Worm (Caenorhabditis elegans) whole organism, L3 larva: ENCODE data around the gene F15A8.1.

Experiments
- R02D3.7 ChIP-seq: fragments of 150-350 bp; optimal IDR thresholded peaks from 2 replicates; lab custom pipeline; 2014; ENCODE audit warnings: missing biosample characterization, missing genetic modification characterization
- ZK546.5 ChIP-seq: sonication (generic microtip); optimal IDR thresholded peaks from 2 replicates; lab custom pipeline; 2017; ENCODE audit warnings: missing biosample characterization, missing genetic modification characterization
- ceh-16 ChIP-seq: sonication (generic microtip); optimal IDR thresholded peaks from 2 replicates; lab custom pipeline; 2017; ENCODE audit warnings: missing biosample characterization, missing genetic modification characterization
- ceh-28 ChIP-seq: fragments of 150-350 bp; optimal IDR thresholded peaks from 2 replicates; lab custom pipeline; 2014; ENCODE audit warnings: missing biosample characterization, missing genetic modification reagents, missing genetic modification characterization
- ceh-82 ChIP-seq: fragments of 150-350 bp; optimal IDR thresholded peaks from 2 replicates; lab custom pipeline; 2014; ENCODE audit warnings: missing biosample characterization, missing genetic modification characterization
- ceh-9 ChIP-seq: sonication (generic microtip); optimal IDR thresholded peaks from 2 replicates; lab custom pipeline; 2018; ENCODE audit warnings: missing biosample characterization, missing genetic modification characterization
- egl-5 ChIP-seq: fragments of 150-350 bp; optimal IDR thresholded peaks from 2 replicates; lab custom pipeline; 2017; ENCODE audit warnings: missing biosample characterization, missing genetic modification reagents, missing genetic modification characterization, inconsistent platforms
- elt-1 ChIP-seq: fragments of 150-350 bp; optimal IDR thresholded peaks from 2 replicates; lab custom pipeline; 2014; ENCODE audit warnings: missing biosample characterization, missing genetic modification characterization
- elt-2 ChIP-seq: sonication (generic microtip); optimal IDR thresholded peaks from 2 replicates; lab custom pipeline; 2016; ENCODE audit warnings: missing genetic modification reagents, mild to moderate bottlenecking, missing genetic modification characterization, missing compliant biosample characterization
- elt-3 ChIP-seq, 3 experiments: fragments of 150-350 bp in 1 of 3; sonication (generic microtip) in 2 of 3; optimal IDR thresholded peaks; 2 replicates in 2 of 3; 4 replicates in 1 of 3; lab custom pipeline; 2014 to 2017; ENCODE audit warnings: missing biosample characterization in 3 of 3, missing genetic modification characterization in 3 of 3
- eor-1 ChIP-seq, 2 experiments: fragments of 150-350 bp; optimal IDR thresholded peaks; 2 replicates each; lab custom pipeline; 2014 to 2018; ENCODE audit warnings: missing biosample characterization in 2 of 2, missing genetic modification characterization in 2 of 2
- fkh-10 ChIP-seq: sonication (generic microtip); optimal IDR thresholded peaks from 2 replicates; lab custom pipeline; 2017; ENCODE audit warnings: missing biosample characterization, missing genetic modification reagents, missing genetic modification characterization
- fkh-2 ChIP-seq: fragments of 150-350 bp; optimal IDR thresholded peaks from 2 replicates; lab custom pipeline; 2014; ENCODE audit warnings: missing biosample characterization, missing genetic modification reagents, missing genetic modification characterization
- fos-1 ChIP-seq: fragments of 150-350 bp; optimal IDR thresholded peaks from 2 replicates; lab custom pipeline; 2014; ENCODE audit warnings: missing biosample characterization, missing genetic modification characterization
- hmg-11 ChIP-seq: sonication (generic microtip); optimal IDR thresholded peaks from 2 replicates; lab custom pipeline; 2016; ENCODE audit warnings: missing genetic modification characterization, missing compliant biosample characterization
- lin-15B ChIP-seq: fragments of 150-350 bp; optimal IDR thresholded peaks from 2 replicates; lab custom pipeline; 2014; ENCODE audit warnings: missing biosample characterization, missing genetic modification characterization
- lin-39 ChIP-seq: fragments of 150-350 bp; optimal IDR thresholded peaks from 2 replicates; lab custom pipeline; 2018; ENCODE audit warnings: missing biosample characterization, missing genetic modification reagents, missing genetic modification characterization
- mdl-1 ChIP-seq: fragments of 150-350 bp; optimal IDR thresholded peaks from 2 replicates; lab custom pipeline; 2014; ENCODE audit warnings: missing biosample characterization, missing genetic modification characterization
- mml-1 ChIP-seq: fragments of 150-350 bp; sonication (generic microtip); optimal IDR thresholded peaks from 3 replicates; lab custom pipeline; 2014; ENCODE audit warnings: missing biosample characterization, missing genetic modification characterization
- nfya-1 ChIP-seq: sonication (generic microtip); optimal IDR thresholded peaks from 2 replicates; lab custom pipeline; 2017; ENCODE audit warnings: missing genetic modification characterization, mild to moderate bottlenecking, missing compliant biosample characterization, antibody characterized with exemption, moderate library complexity; ENCODE audit not compliant: insufficient read depth
- nhr-11 ChIP-seq: fragments of 150-350 bp; optimal IDR thresholded peaks from 2 replicates; lab custom pipeline; 2014; ENCODE audit warnings: missing biosample characterization, missing genetic modification characterization
- nhr-12 ChIP-seq: fragments of 150-350 bp; optimal IDR thresholded peaks from 2 replicates; lab custom pipeline; 2014; ENCODE audit warnings: missing biosample characterization, missing genetic modification characterization
- nhr-23 ChIP-seq: fragments of 150-350 bp; optimal IDR thresholded peaks from 2 replicates; lab custom pipeline; 2014; ENCODE audit warnings: missing biosample characterization, missing genetic modification reagents, missing genetic modification characterization
- nhr-237 ChIP-seq: fragments of 150-350 bp; optimal IDR thresholded peaks from 2 replicates; lab custom pipeline; 2014; ENCODE audit warnings: missing biosample characterization, missing genetic modification characterization
- nhr-25 ChIP-seq: sonication (generic microtip); optimal IDR thresholded peaks from 2 replicates; lab custom pipeline; 2017; ENCODE audit warnings: missing biosample characterization, missing genetic modification characterization
- nhr-28 ChIP-seq: fragments of 150-350 bp; optimal IDR thresholded peaks from 2 replicates; lab custom pipeline; 2014; ENCODE audit warnings: missing biosample characterization, missing genetic modification characterization
- nhr-43 ChIP-seq: sonication (generic microtip); optimal IDR thresholded peaks from 2 replicates; lab custom pipeline; 2016; ENCODE audit warnings: mild to moderate bottlenecking, missing genetic modification characterization, missing compliant biosample characterization; ENCODE audit not compliant: poor library complexity, severe bottlenecking
- nhr-67 ChIP-seq: fragments of 150-350 bp; optimal IDR thresholded peaks from 2 replicates; lab custom pipeline; 2014; ENCODE audit warnings: missing biosample characterization, missing genetic modification characterization
- nhr-77 ChIP-seq: fragments of 150-350 bp; optimal IDR thresholded peaks from 2 replicates; lab custom pipeline; 2014; ENCODE audit warnings: missing biosample characterization, missing genetic modification characterization
- pha-4 ChIP-seq: fragments of 150-350 bp; optimal IDR thresholded peaks from 2 replicates; lab custom pipeline; 2014; ENCODE audit warnings: missing biosample characterization, missing genetic modification reagents, missing genetic modification characterization
- pqm-1 ChIP-seq: fragments of 150-350 bp; optimal IDR thresholded peaks from 2 replicates; lab custom pipeline; 2017; ENCODE audit warnings: missing biosample characterization, missing genetic modification characterization, inconsistent platforms
- sea-2 ChIP-seq: fragments of 150-350 bp; sonication (generic microtip); optimal IDR thresholded peaks from 4 replicates; lab custom pipeline; 2014; ENCODE audit warnings: missing biosample characterization, missing genetic modification reagents, missing genetic modification characterization
- skn-1 ChIP-seq: fragments of 150-350 bp; optimal IDR thresholded peaks from 2 replicates; lab custom pipeline; 2014; ENCODE audit warnings: missing biosample characterization, missing genetic modification characterization
- snpc-4 ChIP-seq: fragments of 150-350 bp; optimal IDR thresholded peaks from 2 replicates; lab custom pipeline; 2014; ENCODE audit warnings: missing biosample characterization, missing genetic modification characterization
- tbx-2 ChIP-seq: sonication (generic microtip); optimal IDR thresholded peaks from 2 replicates; lab custom pipeline; 2016; ENCODE audit warnings: mild to moderate bottlenecking, missing genetic modification characterization, missing compliant biosample characterization
- unc-39 ChIP-seq: sonication (generic microtip); optimal IDR thresholded peaks from 4 replicates; lab custom pipeline; 2017; ENCODE audit warnings: missing biosample characterization, missing genetic modification characterization
- unc-62 ChIP-seq: fragments of 150-350 bp; sonication (generic microtip); optimal IDR thresholded peaks from 4 replicates; lab custom pipeline; 2014; ENCODE audit warnings: missing biosample characterization, missing genetic modification reagents, missing genetic modification characterization
- ztf-11 ChIP-seq: fragments of 150-350 bp; optimal IDR thresholded peaks from 2 replicates; lab custom pipeline; 2014; ENCODE audit warnings: missing biosample characterization, missing genetic modification characterization
- ztf-4 ChIP-seq: fragments of 150-350 bp; optimal IDR thresholded peaks from 2 replicates; lab custom pipeline; 2014; ENCODE audit warnings: missing biosample characterization, missing genetic modification characterization

F15A8.1 gene

ce11 chrX:4451936-4452335, 11.2 kb downstream of the F15A8.1 start:
- no peak for TF ChIP-seq mdl-1 (tag; lab: Kevin White, UChicago)
- TF ChIP-seq elt-2: no peak
- no peak for TF ChIP-seq nhr-25 (tag; lab: Kevin White, UChicago)
- no peak for TF ChIP-seq ceh-16 (tag; lab: Kevin White, UChicago)
- TF ChIP-seq sea-2 (GFP tag; lab: Kevin White, UChicago): no peak
- TF ChIP-seq ceh-9 (tag; lab: Kevin White, UChicago): no peak
- TF ChIP-seq pha-4 (tag; lab: Kevin White, UChicago): no peak
- TF ChIP-seq tbx-2 (tag; lab: Kevin White, UChicago): no peak
- TF ChIP-seq unc-62 (GFP tag; lab: Kevin White, UChicago): no peak
- TF ChIP-seq hmg-11 (tag; lab: Kevin White, UChicago): no peak
- no peak for TF ChIP-seq pqm-1 (tag; lab: Kevin White, UChicago)

ce11 chrX:4453101-4453500, 12.4 kb downstream of the F15A8.1 start:
- TF ChIP-seq eor-1 (tag; optimal IDR thresholded peaks at IDR 0.05; lab: Kevin White, UChicago) (no peak), elt-3 (tag; optimal IDR thresholded peaks at IDR 0.05; lab: Kevin White, UChicago) (peak in 1 of 3 experiments; percentile 38)

ce11 chrX:4453820-4454219, 13.1 kb downstream of the F15A8.1 start, which contains the start of gene F02E8.4:
F02E8.4 (plus strand) TSS chrX:4454120.
- TF ChIP-seq lin-15B: no peak
- TF ChIP-seq nhr-67: no peak
- TF ChIP-seq nhr-237 (tag; lab: Kevin White, UChicago): no peak
- TF ChIP-seq nfya-1: no peak
- TF ChIP-seq pqm-1 (tag; lab: Kevin White, UChicago): no peak
- no peak for TF ChIP-seq ZK546.5 (tag; lab: Kevin White, UChicago)
- no peak for TF ChIP-seq ceh-9 (tag; lab: Kevin White, UChicago)
- TF ChIP-seq ceh-28: no peak
- TF ChIP-seq mdl-1 (tag; lab: Kevin White, UChicago): no peak
- no peak for TF ChIP-seq ztf-4 (tag; lab: Kevin White, UChicago)
- no peak for TF ChIP-seq unc-39 (tag; lab: Kevin White, UChicago)
- no peak for TF ChIP-seq lin-39 (tag; lab: Kevin White, UChicago)
- TF ChIP-seq fos-1 (tag; lab: Kevin White, UChicago): no peak
- no peak for TF ChIP-seq snpc-4 (tag; lab: Kevin White, UChicago)
- no peak for TF ChIP-seq ceh-16 (tag; lab: Kevin White, UChicago)
- no peak for TF ChIP-seq ceh-82 (tag; lab: Kevin White, UChicago)
- no peak for TF ChIP-seq ztf-11

- TF ChIP-seq ceh-28: peak; percentile 61
- peak; percentile 25 for TF ChIP-seq fkh-10 (GFP tag; lab: Kevin White, UChicago)
- peak; percentile 90 for TF ChIP-seq R02D3.7 (tag; lab: Kevin White, UChicago)
- peak; percentile 38 for TF ChIP-seq elt-2
- peak; percentile 35 for TF ChIP-seq lin-15B
- TF ChIP-seq elt-1 (tag; lab: Kevin White, UChicago): no peak
- TF ChIP-seq snpc-4 (tag; lab: Kevin White, UChicago): peak; percentile 61
- TF ChIP-seq nhr-23 (tag; lab: Kevin White, UChicago): peak; percentile 35
- TF ChIP-seq nhr-43 (tag; lab: Kevin White, UChicago): peak; percentile 12
- TF ChIP-seq hmg-11 (tag; lab: Kevin White, UChicago): peak; percentile 83
- TF ChIP-seq lin-39 (tag; lab: Kevin White, UChicago): peak; percentile 78
- no peak for TF ChIP-seq unc-62 (GFP tag; lab: Kevin White, UChicago)
- no peak for TF ChIP-seq tbx-2 (tag; lab: Kevin White, UChicago)
- no peak for TF ChIP-seq ztf-11
- no peak for TF ChIP-seq elt-3 (tag; optimal IDR thresholded peaks at IDR 0.05; lab: Kevin White, UChicago)
- TF ChIP-seq ceh-16 (tag; lab: Kevin White, UChicago): no peak
- TF ChIP-seq nhr-28 (tag; lab: Kevin White, UChicago): no peak
- TF ChIP-seq egl-5 (tag; lab: Kevin White, UChicago): peak; percentile 59
- TF ChIP-seq nhr-237 (tag; lab: Kevin White, UChicago): no peak
- no peak for TF ChIP-seq nhr-77 (tag; lab: Kevin White, UChicago)
- peak; percentile 93 for TF ChIP-seq sea-2 (GFP tag; lab: Kevin White, UChicago)
- TF ChIP-seq mml-1 (tag; lab: Kevin White, UChicago): no peak
- TF ChIP-seq nhr-12 (tag; lab: Kevin White, UChicago): no peak
- no peak for TF ChIP-seq ztf-4 (tag; lab: Kevin White, UChicago)
- no peak for TF ChIP-seq nhr-67
- TF ChIP-seq pha-4 (tag; lab: Kevin White, UChicago): no peak
- no peak for TF ChIP-seq fkh-2 (tag; lab: Kevin White, UChicago)
- no peak for TF ChIP-seq nhr-11 (tag; lab: Kevin White, UChicago)
- no peak for TF ChIP-seq pqm-1 (tag; lab: Kevin White, UChicago)
- TF ChIP-seq skn-1: peak; percentile 21
- peak; percentile 64 for TF ChIP-seq nhr-25 (tag; lab: Kevin White, UChicago)
- TF ChIP-seq nfya-1: peak; percentile 82
Measured at ce11 chrX:4457853-4458322, 17.1 kb downstream of the F15A8.1 start, which contains the start of gene aps-2. aps-2 (plus strand) TSS chrX:4458272.
